In genomic region chrII:9787395-9788152, ce11 we compare ENCODE assay signal across 4 worm cellular contexts.
TF ChIP-seq lines count a peak whose summit lies in the region.

Gene cyp-13A2, minus strand, starts transcription at chrII:9787629.

TF ChIP-seq in whole organism, L1 larva, 84 proteins besides CTCF, POLR2A, EP300 and RAD21 (continued from another document and continues in another):
- peak; percentile 75 for TF ChIP-seq rnt-1 (tag; optimal IDR thresholded peaks at IDR 0.05; lab: Kevin White, UChicago)
- peak; percentile 65 for TF ChIP-seq lin-39 (tag; optimal IDR thresholded peaks at IDR 0.05; lab: Kevin White, UChicago)
- no peak for TF ChIP-seq nhr-12 (tag; optimal IDR thresholded peaks at IDR 0.05; lab: Kevin White, UChicago)
- peak; percentile 36 for TF ChIP-seq fos-1 (tag; optimal IDR thresholded peaks at IDR 0.05; lab: Kevin White, UChicago)
- 0 out of 2 replicates have a peak, but pooled peaks have one; percentile 45 for TF ChIP-seq grh-1 (GFP tag; IDR thresholded peaks at IDR 0.05; lab: Robert Waterston, UW)
- TF ChIP-seq lin-13 (GFP tag; optimal IDR thresholded peaks at IDR 0.05; lab: Kevin White, UChicago): no peak
- TF ChIP-seq nhr-11 (tag; optimal IDR thresholded peaks at IDR 0.05; lab: Kevin White, UChicago): peak; percentile 33
- TF ChIP-seq zag-1 (tag; optimal IDR thresholded peaks at IDR 0.05; lab: Kevin White, UChicago): no peak
- no peak for TF ChIP-seq tbx-2 (tag; optimal IDR thresholded peaks at IDR 0.05; lab: Kevin White, UChicago)
- peak; percentile 57 for TF ChIP-seq nhr-77 (tag; optimal IDR thresholded peaks at IDR 0.05; lab: Kevin White, UChicago)
- no peak for TF ChIP-seq sox-4 (tag; optimal IDR thresholded peaks at IDR 0.05; lab: Kevin White, UChicago)
- peak; percentile 88 for TF ChIP-seq nhr-20 (tag; optimal IDR thresholded peaks at IDR 0.05; lab: Kevin White, UChicago)
- TF ChIP-seq unc-62 (GFP tag; optimal IDR thresholded peaks at IDR 0.05; lab: Kevin White, UChicago): no peak
- peak; percentile 50 for TF ChIP-seq nhr-19 (GFP tag; conservative IDR thresholded peaks at IDR 0.05; lab: Robert Waterston, UW)
- no peak for TF ChIP-seq fkh-4 (tag; optimal IDR thresholded peaks at IDR 0.05; lab: Kevin White, UChicago; ENCODE audit: borderline replicate concordance)
- no peak for TF ChIP-seq sup-37 (GFP tag; optimal IDR thresholded peaks at IDR 0.05; lab: Kevin White, UChicago)
- TF ChIP-seq irx-1 (tag; optimal IDR thresholded peaks at IDR 0.05; lab: Kevin White, UChicago): peak; percentile 23
- peak; percentile 99 for TF ChIP-seq nhr-85 (tag; lab: Kevin White, UChicago)
- TF ChIP-seq nhr-76 (tag; optimal IDR thresholded peaks at IDR 0.05; lab: Kevin White, UChicago): no peak
- TF ChIP-seq jun-1 (tag; optimal IDR thresholded peaks at IDR 0.05; lab: Kevin White, UChicago): no peak
- peak; percentile 76 for TF ChIP-seq blmp-1 (tag; optimal IDR thresholded peaks at IDR 0.05; lab: Kevin White, UChicago)
- TF ChIP-seq efl-1 (optimal IDR thresholded peaks at IDR 0.05; lab: Kevin White, UChicago): peak; percentile 32 to 52
- peak in 1 of 2 experiments; percentile 90 for TF ChIP-seq efl-1 (GFP tag; optimal IDR thresholded peaks at IDR 0.05 in 1 of 2; lab: Kevin White, UChicago)
- TF ChIP-seq snu-23 (GFP tag; optimal IDR thresholded peaks at IDR 0.05; lab: Kevin White, UChicago): peak; percentile 65
- TF ChIP-seq ets-5 (GFP tag; IDR thresholded peaks at IDR 0.05; lab: Robert Waterston, UW): no peak
- TF ChIP-seq mab-9 (GFP tag; IDR thresholded peaks at IDR 0.05; lab: Robert Waterston, UW): no peak
- TF ChIP-seq lsy-2 (tag; optimal IDR thresholded peaks at IDR 0.05; lab: Kevin White, UChicago): peak; percentile 47 to 62
- peak; percentile 72 for TF ChIP-seq elt-2 (tag; optimal IDR thresholded peaks at IDR 0.05; lab: Kevin White, UChicago)
- TF ChIP-seq pax-3 (tag; optimal IDR thresholded peaks at IDR 0.05; lab: Kevin White, UChicago): no peak
- no peak for TF ChIP-seq egl-13 (tag; optimal IDR thresholded peaks at IDR 0.05; lab: Kevin White, UChicago)
- TF ChIP-seq nhr-71 (tag; optimal IDR thresholded peaks at IDR 0.05; lab: Kevin White, UChicago): peak; percentile 82
- peak; percentile 98 for TF ChIP-seq snpc-4 (tag; optimal IDR thresholded peaks at IDR 0.05; lab: Kevin White, UChicago)
- TF ChIP-seq tlp-1 (tag; optimal IDR thresholded peaks at IDR 0.05; lab: Kevin White, UChicago): peak; percentile 61
- TF ChIP-seq nhr-84 (tag; optimal IDR thresholded peaks at IDR 0.05; lab: Kevin White, UChicago): no peak

TF ChIP-seq in whole organism, L2 larva, 48 proteins besides CTCF, POLR2A, EP300 and RAD21 (continued from another document):
- TF ChIP-seq Y55F3AM.14 (GFP tag; optimal IDR thresholded peaks at IDR 0.05; lab: Kevin White, UChicago): no peak
- no peak for TF ChIP-seq nhr-12 (tag; optimal IDR thresholded peaks at IDR 0.05; lab: Kevin White, UChicago)
- peak; percentile 20 for TF ChIP-seq nhr-6 (tag; optimal IDR thresholded peaks at IDR 0.05; lab: Kevin White, UChicago)
- TF ChIP-seq sma-9 (GFP tag; optimal IDR thresholded peaks at IDR 0.05; lab: Kevin White, UChicago): peak; percentile 92
- no peak for TF ChIP-seq sma-9 (tag; optimal IDR thresholded peaks at IDR 0.05; lab: Kevin White, UChicago)
- TF ChIP-seq snpc-4 (tag; optimal IDR thresholded peaks at IDR 0.05; lab: Kevin White, UChicago): peak; percentile 95
- TF ChIP-seq blmp-1 (tag; optimal IDR thresholded peaks at IDR 0.05; lab: Kevin White, UChicago; ENCODE audit: insufficient read depth): peak; percentile 86
- peak in 1 of 2 experiments; percentile 52 for TF ChIP-seq lsy-2 (tag; optimal IDR thresholded peaks at IDR 0.05; lab: Kevin White, UChicago)
- TF ChIP-seq peb-1 (tag; optimal IDR thresholded peaks at IDR 0.05; lab: Kevin White, UChicago): no peak
- TF ChIP-seq C34F6.9 (tag; optimal IDR thresholded peaks at IDR 0.05; lab: Kevin White, UChicago): peak; percentile 25
- TF ChIP-seq ztf-1 (GFP tag; conservative IDR thresholded peaks at IDR 0.05; lab: Robert Waterston, UW): no peak
- no peak for TF ChIP-seq nhr-77 (tag; optimal IDR thresholded peaks at IDR 0.05; lab: Kevin White, UChicago)
- TF ChIP-seq lin-11 (tag; optimal IDR thresholded peaks at IDR 0.05; lab: Kevin White, UChicago): no peak
- TF ChIP-seq unc-55 (GFP tag; optimal IDR thresholded peaks at IDR 0.05; lab: Kevin White, UChicago): peak; percentile 45
- TF ChIP-seq elt-1 (tag; optimal IDR thresholded peaks at IDR 0.05; lab: Kevin White, UChicago): peak; percentile 35
- TF ChIP-seq nhr-21 (tag; optimal IDR thresholded peaks at IDR 0.05; lab: Kevin White, UChicago): peak; percentile 67
- TF ChIP-seq sma-3 (GFP tag; optimal IDR thresholded peaks at IDR 0.05; lab: Kevin White, UChicago): peak; percentile 73
- TF ChIP-seq gmeb-1 (tag; optimal IDR thresholded peaks at IDR 0.05; lab: Kevin White, UChicago): peak; percentile 11
- TF ChIP-seq ceh-16 (tag; optimal IDR thresholded peaks at IDR 0.05; lab: Kevin White, UChicago): peak; percentile 88
- no peak for TF ChIP-seq dmd-4 (tag; optimal IDR thresholded peaks at IDR 0.05; lab: Kevin White, UChicago)
- TF ChIP-seq egl-27 (tag; optimal IDR thresholded peaks at IDR 0.05; lab: Kevin White, UChicago): peak; percentile 83
- peak; percentile 80 for TF ChIP-seq F13H6.1 (tag; optimal IDR thresholded peaks at IDR 0.05; lab: Kevin White, UChicago)
TF ChIP-seq in whole organism, L2 larva: peak in this region for 20.

TF ChIP-seq in whole organism, L3 larva, 47 proteins besides CTCF, POLR2A, EP300 and RAD21 (continued from another document):
- TF ChIP-seq fkh-10 (GFP tag; optimal IDR thresholded peaks at IDR 0.05; lab: Kevin White, UChicago) (no peak), ztf-11 (tag; optimal IDR thresholded peaks at IDR 0.05; lab: Kevin White, UChicago) (no peak), hmg-11 (tag; optimal IDR thresholded peaks at IDR 0.05; lab: Kevin White, UChicago) (no peak), snpc-4 (tag; optimal IDR thresholded peaks at IDR 0.05; lab: Kevin White, UChicago) (peak; percentile 96), nfya-1 (tag; optimal IDR thresholded peaks at IDR 0.05; lab: Kevin White, UChicago; ENCODE audit: insufficient read depth) (peak; percentile 31), nhr-237 (tag; optimal IDR thresholded peaks at IDR 0.05; lab: Kevin White, UChicago) (no peak), daf-12 (tag; optimal IDR thresholded peaks at IDR 0.05; lab: Kevin White, UChicago) (no peak), unc-62 (GFP tag; optimal IDR thresholded peaks at IDR 0.05; lab: Kevin White, UChicago) (no peak), tbx-2 (tag; optimal IDR thresholded peaks at IDR 0.05; lab: Kevin White, UChicago) (no peak), mdl-1 (tag; optimal IDR thresholded peaks at IDR 0.05; lab: Kevin White, UChicago) (no peak), ceh-9 (tag; optimal IDR thresholded peaks at IDR 0.05; lab: Kevin White, UChicago) (no peak), ama-1 (optimal IDR thresholded peaks at IDR 0.05; lab: Kevin White, UChicago) (no peak), elt-3 (tag; optimal IDR thresholded peaks at IDR 0.05; lab: Kevin White, UChicago) (no peak), nhr-76 (tag; optimal IDR thresholded peaks at IDR 0.05; lab: Kevin White, UChicago) (no peak), nhr-28 (tag; optimal IDR thresholded peaks at IDR 0.05; lab: Kevin White, UChicago) (no peak), elt-2 (tag; optimal IDR thresholded peaks at IDR 0.05; lab: Kevin White, UChicago) (peak; percentile 87), nhr-23 (tag; optimal IDR thresholded peaks at IDR 0.05; lab: Kevin White, UChicago) (peak; percentile 55), R02D3.7 (tag; optimal IDR thresholded peaks at IDR 0.05; lab: Kevin White, UChicago) (no peak), zag-1 (tag; optimal IDR thresholded peaks at IDR 0.05; lab: Kevin White, UChicago) (no peak), skn-1 (tag; optimal IDR thresholded peaks at IDR 0.05; lab: Kevin White, UChicago) (no peak), lin-15B (tag; optimal IDR thresholded peaks at IDR 0.05; lab: Kevin White, UChicago) (peak; percentile 11), ceh-16 (tag; optimal IDR thresholded peaks at IDR 0.05; lab: Kevin White, UChicago) (no peak), pqm-1 (tag; optimal IDR thresholded peaks at IDR 0.05; lab: Kevin White, UChicago) (peak; percentile 71), eor-1 (tag; optimal IDR thresholded peaks at IDR 0.05; lab: Kevin White, UChicago) (no peak), mml-1 (tag; optimal IDR thresholded peaks at IDR 0.05; lab: Kevin White, UChicago) (no peak), unc-39 (tag; optimal IDR thresholded peaks at IDR 0.05; lab: Kevin White, UChicago) (no peak), nhr-67 (tag; optimal IDR thresholded peaks at IDR 0.05; lab: Kevin White, UChicago) (no peak), pha-4 (tag; optimal IDR thresholded peaks at IDR 0.05; lab: Kevin White, UChicago) (peak; percentile 73), lsy-12 (tag; optimal IDR thresholded peaks at IDR 0.05; lab: Kevin White, UChicago) (peak; percentile 38), fos-1 (tag; optimal IDR thresholded peaks at IDR 0.05; lab: Kevin White, UChicago) (no peak), jun-1 (tag; optimal IDR thresholded peaks at IDR 0.05; lab: Kevin White, UChicago) (peak; percentile 26), nhr-43 (tag; optimal IDR thresholded peaks at IDR 0.05; lab: Kevin White, UChicago; ENCODE audit: poor library complexity, severe bottlenecking) (peak; percentile 32), nhr-77 (tag; optimal IDR thresholded peaks at IDR 0.05; lab: Kevin White, UChicago) (peak; percentile 6)

TF ChIP-seq in whole organism, L4 larva, 104 proteins besides CTCF, POLR2A, EP300 and RAD21 (continued from another document and continues in another):
- TF ChIP-seq nhr-102 (tag; optimal IDR thresholded peaks at IDR 0.05; lab: Kevin White, UChicago) (peak; percentile 68), saeg-2 (GFP tag; IDR thresholded peaks at IDR 0.05; lab: Robert Waterston, UW) (no peak), fos-1 (tag; optimal IDR thresholded peaks at IDR 0.05; lab: Kevin White, UChicago) (no peak), mxl-2 (GFP tag; conservative IDR thresholded peaks at IDR 0.05; lab: Robert Waterston, UW) (no peak), nhr-111 (GFP tag; optimal IDR thresholded peaks at IDR 0.05; lab: Kevin White, UChicago) (no peak), set-16 (GFP tag; IDR thresholded peaks at IDR 0.05; lab: Robert Waterston, UW) (no peak), nhr-48 (tag; optimal IDR thresholded peaks at IDR 0.05; lab: Kevin White, UChicago) (peak; percentile 29), ZK546.5 (tag; optimal IDR thresholded peaks at IDR 0.05; lab: Kevin White, UChicago) (no peak), nhr-10 (tag; optimal IDR thresholded peaks at IDR 0.05; lab: Kevin White, UChicago) (peak; percentile 57), dmd-6 (GFP tag; IDR thresholded peaks at IDR 0.05; lab: Robert Waterston, UW) (peak; percentile 87), ceh-82 (tag; optimal IDR thresholded peaks at IDR 0.05; lab: Kevin White, UChicago) (no peak), mdt-29 (GFP tag; IDR thresholded peaks at IDR 0.05; lab: Robert Waterston, UW) (no peak), hif-1 (tag; optimal IDR thresholded peaks at IDR 0.05; lab: Kevin White, UChicago) (no peak), ceh-32 (tag; optimal IDR thresholded peaks at IDR 0.05; lab: Kevin White, UChicago; ENCODE audit: poor library complexity) (no peak), nhr-11 (tag; optimal IDR thresholded peaks at IDR 0.05; lab: Kevin White, UChicago) (peak; percentile 80), fkh-10 (GFP tag; optimal IDR thresholded peaks at IDR 0.05; lab: Kevin White, UChicago) (no peak), daf-16 (GFP tag; optimal IDR thresholded peaks at IDR 0.05; lab: Kevin White, UChicago) (no peak), daf-16 (tag; optimal IDR thresholded peaks at IDR 0.05; lab: Kevin White, UChicago) (peak; percentile 28), lin-1 (GFP tag; IDR thresholded peaks at IDR 0.05; lab: Robert Waterston, UW) (no peak), zag-1 (tag; optimal IDR thresholded peaks at IDR 0.05; lab: Kevin White, UChicago) (no peak), ama-1 (optimal IDR thresholded peaks at IDR 0.05; lab: Kevin White, UChicago) (no peak), php-3 (GFP tag; IDR thresholded peaks at IDR 0.05; lab: Robert Waterston, UW) (peak; percentile 64), T26A8.4 (GFP tag; IDR thresholded peaks at IDR 0.05; lab: Robert Waterston, UW) (no peak), duxl-1 (tag; optimal IDR thresholded peaks at IDR 0.05; lab: Kevin White, UChicago; ENCODE audit: poor library complexity) (no peak), jun-1 (tag; optimal IDR thresholded peaks at IDR 0.05; lab: Kevin White, UChicago) (no peak), skn-1 (tag; optimal IDR thresholded peaks at IDR 0.05; lab: Kevin White, UChicago) (no peak), F44E2.7 (GFP tag; IDR thresholded peaks at IDR 0.05; lab: Robert Waterston, UW) (no peak), unc-62 (GFP tag; optimal IDR thresholded peaks at IDR 0.05 in 1 of 2; lab: Kevin White, UChicago) (peak in 1 of 2 experiments; percentile 91), unc-62 (tag; optimal IDR thresholded peaks at IDR 0.05; lab: Kevin White, UChicago) (no peak), F49E8.2 (tag; optimal IDR thresholded peaks at IDR 0.05; lab: Kevin White, UChicago; ENCODE audit: borderline replicate concordance) (no peak), nhr-237 (tag; optimal IDR thresholded peaks at IDR 0.05; lab: Kevin White, UChicago) (no peak), ctbp-1 (GFP tag; IDR thresholded peaks at IDR 0.05; lab: Robert Waterston, UW) (no peak), ceh-28 (tag; optimal IDR thresholded peaks at IDR 0.05; lab: Kevin White, UChicago) (no peak), ceh-44 (GFP tag; IDR thresholded peaks at IDR 0.05; lab: Robert Waterston, UW) (no peak), ztf-7 (tag; optimal IDR thresholded peaks at IDR 0.05; lab: Kevin White, UChicago) (no peak), Y105C5A.15 (GFP tag; IDR thresholded peaks at IDR 0.05; lab: Robert Waterston, UW) (no peak), nhr-28 (tag; optimal IDR thresholded peaks at IDR 0.05; lab: Kevin White, UChicago) (peak; percentile 86), Y5F2A.4 (GFP tag; optimal IDR thresholded peaks at IDR 0.05; lab: Kevin White, UChicago) (no peak), ces-1 (GFP tag; optimal IDR thresholded peaks at IDR 0.05; lab: Kevin White, UChicago) (no peak), dve-1 (tag; optimal IDR thresholded peaks at IDR 0.05; lab: Kevin White, UChicago; ENCODE audit: insufficient read depth) (peak; percentile 77), Y75B8A.6 (GFP tag; IDR thresholded peaks at IDR 0.05; lab: Robert Waterston, UW) (no peak), egl-27 (tag; optimal IDR thresholded peaks at IDR 0.05; lab: Kevin White, UChicago) (no peak), R02D3.7 (tag; optimal IDR thresholded peaks at IDR 0.05; lab: Kevin White, UChicago) (no peak), ztf-11 (tag; optimal IDR thresholded peaks at IDR 0.05; lab: Kevin White, UChicago) (no peak), zfp-2 (tag; optimal IDR thresholded peaks at IDR 0.05; lab: Kevin White, UChicago) (no peak), lin-39 (tag; optimal IDR thresholded peaks at IDR 0.05; lab: Kevin White, UChicago) (no peak), zfp-3 (GFP tag; conservative IDR thresholded peaks at IDR 0.05; lab: Robert Waterston, UW) (no peak), T20F7.1 (GFP tag; optimal IDR thresholded peaks at IDR 0.05; lab: Kevin White, UChicago) (peak; percentile 16), lir-3 (tag; optimal IDR thresholded peaks at IDR 0.05; lab: Kevin White, UChicago) (no peak), nhr-42 (GFP tag; IDR thresholded peaks at IDR 0.05; lab: Robert Waterston, UW) (no peak), nhr-76 (tag; optimal IDR thresholded peaks at IDR 0.05; lab: Kevin White, UChicago) (no peak), dmd-8 (GFP tag; IDR thresholded peaks at IDR 0.05; lab: Robert Waterston, UW) (no peak), mes-2 (tag; optimal IDR thresholded peaks at IDR 0.05; lab: Kevin White, UChicago; ENCODE audit: poor library complexity, severe bottlenecking) (no peak), zip-11 (GFP tag; IDR thresholded peaks at IDR 0.05; lab: Robert Waterston, UW) (no peak), D1046.2 (GFP tag; IDR thresholded peaks at IDR 0.05; lab: Robert Waterston, UW) (no peak), spr-3 (GFP tag; optimal IDR thresholded peaks at IDR 0.05; lab: Kevin White, UChicago) (no peak), F10B5.3 (tag; optimal IDR thresholded peaks at IDR 0.05; lab: Kevin White, UChicago) (no peak), lin-38 (GFP tag; IDR thresholded peaks at IDR 0.05; lab: Robert Waterston, UW) (no peak), daf-8 (GFP tag; IDR thresholded peaks at IDR 0.05; lab: Robert Waterston, UW) (no peak), aly-2 (tag; optimal IDR thresholded peaks at IDR 0.05; lab: Kevin White, UChicago) (no peak)
